Fruit fly (Drosophila melanogaster): Measurements from ENCODE around the gene vls.
A peak's percentile ranks its signal among the peaks of the same experiment; 100 is the strongest.

The vls gene

dm6 chr2L:20097105-20097631 lies 31.7 kb upstream of the vls start, which contains the start of the genes mRpS18B and Kua (continued):
- TF ChIP-seq salr (GFP tag; optimal IDR thresholded peaks at IDR 0.05) (no peak), CG3032 (tag; optimal IDR thresholded peaks at IDR 0.05) (peak; percentile 39), CG15336 (GFP tag; IDR thresholded peaks at IDR 0.05) (0 out of 2 replicates have a peak, but pooled peaks have one; percentile 21), Smox (GFP tag; optimal IDR thresholded peaks at IDR 0.05) (peak; percentile 43), Sox102F (GFP tag; optimal IDR thresholded peaks at IDR 0.05) (no peak), cyc (GFP tag; optimal IDR thresholded peaks at IDR 0.05) (peak; percentile 42), pdm3 (GFP tag; optimal IDR thresholded peaks at IDR 0.05) (peak; percentile 39), CG8632 (GFP tag; optimal IDR thresholded peaks at IDR 0.05) (peak; percentile 28), CG10669 (GFP tag; optimal IDR thresholded peaks at IDR 0.05) (no peak), topi (GFP tag; optimal IDR thresholded peaks at IDR 0.05) (peak; percentile 23), Lpt (GFP tag; optimal IDR thresholded peaks at IDR 0.05) (no peak), CG6276 (GFP tag; optimal IDR thresholded peaks at IDR 0.05) (no peak), Sox14 (GFP tag; optimal IDR thresholded peaks at IDR 0.05) (peak; percentile 9)

- TF ChIP-seq esn (GFP tag; optimal IDR thresholded peaks at IDR 0.05) (peak; percentile 65), Ets96B (tag; optimal IDR thresholded peaks at IDR 0.05) (peak; percentile 10), dsx (GFP tag; optimal IDR thresholded peaks at IDR 0.05; ENCODE audit: poor library complexity, severe bottlenecking) (peak; percentile 12), fd59A (GFP tag; optimal IDR thresholded peaks at IDR 0.05) (no peak), eg (GFP tag; IDR thresholded peaks at IDR 0.05) (no peak), Smox (GFP tag; optimal IDR thresholded peaks at IDR 0.05) (peak; percentile 28), ss (GFP tag; optimal IDR thresholded peaks at IDR 0.05) (peak in 1 of 2 experiments; percentile 42), CG34406 (GFP tag; optimal IDR thresholded peaks at IDR 0.05) (no peak), Hr4 (GFP tag; optimal IDR thresholded peaks at IDR 0.05) (peak; percentile 36), spab (GFP tag; optimal IDR thresholded peaks at IDR 0.05) (no peak), CG32006 (GFP tag; optimal IDR thresholded peaks at IDR 0.05) (no peak), Hr39 (GFP tag; optimal IDR thresholded peaks at IDR 0.05) (peak; percentile 39), Eip78C (GFP tag) (peak; percentile 84), lz (GFP tag; optimal IDR thresholded peaks at IDR 0.05) (peak; percentile 55), acj6 (GFP tag; optimal IDR thresholded peaks at IDR 0.05) (peak; percentile 1), CG8119 (GFP tag; IDR thresholded peaks at IDR 0.05) (no peak), Ets21C (GFP tag; optimal IDR thresholded peaks at IDR 0.05) (peak; percentile 24), CG3032 (tag; optimal IDR thresholded peaks at IDR 0.05) (peak; percentile 33), CG9139 (GFP tag; optimal IDR thresholded peaks at IDR 0.05) (no peak), cyc (GFP tag; optimal IDR thresholded peaks at IDR 0.05) (peak; percentile 34), OdsH (GFP tag; optimal IDR thresholded peaks at IDR 0.05) (peak; percentile 45), CG6808 (GFP tag; optimal IDR thresholded peaks at IDR 0.05) (no peak), CG10631 (GFP tag; optimal IDR thresholded peaks at IDR 0.05) (peak; percentile 18), pdm3 (GFP tag; optimal IDR thresholded peaks at IDR 0.05) (peak; percentile 1), vri (GFP tag; optimal IDR thresholded peaks at IDR 0.05) (no peak), fkh (GFP tag; optimal IDR thresholded peaks at IDR 0.05) (peak; percentile 66), CG11902 (GFP tag; optimal IDR thresholded peaks at IDR 0.05) (no peak), CG6792 (GFP tag; optimal IDR thresholded peaks at IDR 0.05) (peak; percentile 19), Sox14 (GFP tag; optimal IDR thresholded peaks at IDR 0.05) (peak; percentile 47), Eip75B (GFP tag; optimal IDR thresholded peaks at IDR 0.05) (no peak), CG31627 (GFP tag; optimal IDR thresholded peaks at IDR 0.05) (peak; percentile 39), topi (GFP tag; optimal IDR thresholded peaks at IDR 0.05) (peak; percentile 41), Met (GFP tag; optimal IDR thresholded peaks at IDR 0.05) (peak; percentile 34), dac (GFP tag; optimal IDR thresholded peaks at IDR 0.05) (no peak), svp (GFP tag) (no peak), achi (GFP tag; optimal IDR thresholded peaks at IDR 0.05) (peak; percentile 30), CG8319 (GFP tag; optimal IDR thresholded peaks at IDR 0.05) (no peak)
These were observed 28.3 kb upstream of the vls start, which contains the start of the genes Taf13 and nesd for dm6 chr2L:20093794-20094193. Gene Taf13 (minus strand): TSS chr2L:20093849. Gene nesd (plus strand): TSS chr2L:20093972.
